Worm (Caenorhabditis elegans): ENCODE data around the gene F46G11.4.

F46G11.4 gene

ce11 chrX:5770648-5771047 lies 27.9 kb downstream of the F46G11.4 start, which contains the start of gene C54H2.4:
Gene C54H2.4, minus strand, starts transcription at chrX:5770748.
- TF ChIP-seq ceh-58 (GFP tag; IDR thresholded peaks at IDR 0.05) (no peak), nfyb-1 (GFP tag; IDR thresholded peaks at IDR 0.05) (no peak)

DNA sequence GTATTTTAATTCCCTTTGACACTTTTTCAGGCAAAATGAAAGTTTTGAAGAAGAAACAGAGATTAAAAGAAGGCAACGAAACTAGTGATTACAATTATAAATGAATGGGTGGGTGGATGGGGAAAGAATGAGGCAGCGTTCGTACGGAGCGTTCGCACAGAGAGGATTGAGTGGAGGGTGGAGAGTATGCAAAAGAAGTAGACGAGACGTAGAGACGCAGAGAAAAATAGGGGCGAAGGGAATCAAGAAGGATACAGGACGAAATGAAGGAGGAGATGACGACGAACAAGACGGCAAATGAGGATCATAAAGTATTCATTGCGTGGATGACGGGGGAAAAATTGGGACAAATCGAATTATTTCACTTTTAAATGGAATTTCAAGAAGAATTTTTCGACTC lies 33.9 kb downstream of the F46G11.4 start:
- TF ChIP-seq madf-8 (GFP tag; conservative IDR thresholded peaks at IDR 0.05): no peak
- TF ChIP-seq efl-1 (GFP tag; optimal IDR thresholded peaks at IDR 0.05): no peak
- TF ChIP-seq nfyb-1 (GFP tag; IDR thresholded peaks at IDR 0.05): no peak
- no peak for TF ChIP-seq ekl-4 (GFP tag; IDR thresholded peaks at IDR 0.05)
- TF ChIP-seq snpc-1.1 (tag; optimal IDR thresholded peaks at IDR 0.05; ENCODE audit: insufficient read depth): no peak
- no peak for TF ChIP-seq die-1 (tag; optimal IDR thresholded peaks at IDR 0.05)
- no peak for TF ChIP-seq egl-18 (GFP tag; IDR thresholded peaks at IDR 0.05)
- TF ChIP-seq K12H6.12 (tag; optimal IDR thresholded peaks at IDR 0.05): peak; percentile 4
- no peak for TF ChIP-seq hlh-12 (tag; optimal IDR thresholded peaks at IDR 0.05)
- no peak for TF ChIP-seq xnd-1 (tag; optimal IDR thresholded peaks at IDR 0.05)
- no peak for TF ChIP-seq hsf-1 (GFP tag; IDR thresholded peaks at IDR 0.05)
- no peak for TF ChIP-seq akir-1 (GFP tag; optimal IDR thresholded peaks at IDR 0.05)
- no peak for TF ChIP-seq F23B12.7 (tag; optimal IDR thresholded peaks at IDR 0.05; ENCODE audit: insufficient read depth)
- no peak for TF ChIP-seq attf-5 (GFP tag; optimal IDR thresholded peaks at IDR 0.05)
- TF ChIP-seq egrh-3 (GFP tag; IDR thresholded peaks at IDR 0.05): no peak
- TF ChIP-seq mxl-1 (tag; optimal IDR thresholded peaks at IDR 0.05): no peak
- TF ChIP-seq hmg-1.2 (GFP tag; IDR thresholded peaks at IDR 0.05): peak; percentile 50; the same call in 1 of the 2 replicates

DNA sequence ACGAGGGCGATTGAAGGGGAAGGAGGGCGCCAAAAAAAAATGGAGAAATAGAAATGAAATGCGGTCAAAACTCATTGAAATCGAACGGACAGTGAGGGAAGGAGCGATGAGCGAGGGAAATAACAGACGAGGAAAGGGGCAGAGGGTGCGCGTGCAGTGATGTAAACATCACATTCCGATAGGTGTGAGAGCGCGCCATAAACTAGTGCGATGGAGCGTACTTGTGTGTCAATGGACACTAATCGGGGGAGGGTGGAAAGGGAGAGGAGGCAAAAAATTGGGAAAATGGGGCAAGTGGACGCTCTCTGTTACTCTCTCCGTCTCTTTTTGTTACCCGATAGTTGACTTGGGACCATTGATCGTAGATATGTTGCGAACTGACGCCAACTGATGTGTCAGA lies 34.7 kb downstream of the F46G11.4 start:
- TF ChIP-seq gei-17 (GFP tag; optimal IDR thresholded peaks at IDR 0.05) (no peak), madf-10 (tag; optimal IDR thresholded peaks at IDR 0.05) (no peak), lsy-27 (tag; optimal IDR thresholded peaks at IDR 0.05; ENCODE audit: borderline replicate concordance, insufficient read depth) (no peak), ceh-27 (GFP tag; optimal IDR thresholded peaks at IDR 0.05) (peak; percentile 70), hsf-1 (GFP tag; IDR thresholded peaks at IDR 0.05) (no peak), F22D6.2 (tag; optimal IDR thresholded peaks at IDR 0.05) (no peak), lin-54 (GFP tag; optimal IDR thresholded peaks at IDR 0.05) (no peak), aptf-2 (GFP tag; conservative IDR thresholded peaks at IDR 0.05) (no peak), tbp1 (GFP tag; optimal IDR thresholded peaks at IDR 0.05) (no peak), T26A5.8 (tag; optimal IDR thresholded peaks at IDR 0.05) (no peak), egrh-3 (GFP tag; IDR thresholded peaks at IDR 0.05) (peak; percentile 33; the same call in 1 of the 2 replicates), hlh-26 (GFP tag; conservative IDR thresholded peaks at IDR 0.05) (no peak), C06A6.2 (GFP tag; conservative IDR thresholded peaks at IDR 0.05) (no peak), ceh-40 (GFP tag; IDR thresholded peaks at IDR 0.05) (no peak), nfya-1 (tag; optimal IDR thresholded peaks at IDR 0.05; ENCODE audit: borderline replicate concordance, insufficient read depth) (no peak), attf-5 (GFP tag; optimal IDR thresholded peaks at IDR 0.05) (peak; percentile 27), somi-1 (GFP tag; optimal IDR thresholded peaks at IDR 0.05) (no peak), ztf-18 (tag; optimal IDR thresholded peaks at IDR 0.05) (peak; percentile 34), athp-1 (tag; optimal IDR thresholded peaks at IDR 0.05) (no peak), hmg-20 (GFP tag; IDR thresholded peaks at IDR 0.05) (no peak), ztf-28 (GFP tag; IDR thresholded peaks at IDR 0.05) (no peak), bed-1 (GFP tag; IDR thresholded peaks at IDR 0.05) (no peak), K11D2.4 (GFP tag; IDR thresholded peaks at IDR 0.05) (0 out of 2 replicates have a peak, but pooled peaks have one; percentile 21), lir-1 (GFP tag; conservative IDR thresholded peaks at IDR 0.05) (no peak), nhr-179 (tag; optimal IDR thresholded peaks at IDR 0.05) (no peak), dpl-1 (GFP tag; optimal IDR thresholded peaks at IDR 0.05) (no peak), hmg-1.2 (GFP tag; IDR thresholded peaks at IDR 0.05) (peak; percentile 40; the same call in 1 of the 2 replicates), sea-2 (GFP tag; IDR thresholded peaks at IDR 0.05) (no peak), unc-62 (GFP tag; optimal IDR thresholded peaks at IDR 0.05) (no peak), nhr-80 (tag; optimal IDR thresholded peaks at IDR 0.05) (peak; percentile 57), lin-40 (tag; optimal IDR thresholded peaks at IDR 0.05) (no peak), mcd-1 (GFP tag; IDR thresholded peaks at IDR 0.05) (peak; percentile 72; the same call in 1 of the 2 replicates)

All from whole organism, young adult.